Worm (Caenorhabditis elegans) whole organism, L2 larva: ENCODE measurements around the gene T05H4.4.

Experiments
- R02D3.7 ChIP-seq: fragments of 150-350 bp; optimal IDR thresholded peaks from 2 replicates; lab custom pipeline; 2014; ENCODE audit warnings: missing biosample characterization, missing genetic modification characterization
- alr-1 ChIP-seq: fragments of 150-350 bp; optimal IDR thresholded peaks from 2 replicates; lab custom pipeline; 2014; ENCODE audit warnings: missing biosample characterization, missing genetic modification characterization
- ama-1 ChIP-seq: fragments of 150-350 bp; optimal IDR thresholded peaks from 2 replicates; lab custom pipeline; 2018; ENCODE audit warnings: inconsistent platforms
- ceh-82 ChIP-seq: fragments of 150-350 bp; optimal IDR thresholded peaks from 2 replicates; lab custom pipeline; 2014; ENCODE audit warnings: missing biosample characterization, missing genetic modification characterization
- nhr-237 ChIP-seq: fragments of 150-350 bp; optimal IDR thresholded peaks from 2 replicates; lab custom pipeline; 2014; ENCODE audit warnings: missing biosample characterization, missing genetic modification characterization
- nhr-25 ChIP-seq: fragments of 150-350 bp; sonication (generic microtip); optimal IDR thresholded peaks from 3 replicates; lab custom pipeline; 2014; ENCODE audit warnings: missing biosample characterization, missing genetic modification characterization
- skn-1 ChIP-seq: sonication (generic microtip); optimal IDR thresholded peaks from 2 replicates; lab custom pipeline; 2017; ENCODE audit warnings: missing biosample characterization, missing genetic modification characterization
- snpc-4 ChIP-seq: fragments of 150-350 bp; optimal IDR thresholded peaks from 2 replicates; lab custom pipeline; 2014; ENCODE audit warnings: missing biosample characterization, missing genetic modification characterization
- unc-62 ChIP-seq: fragments of 150-350 bp; optimal IDR thresholded peaks from 2 replicates; lab custom pipeline; 2014; ENCODE audit warnings: missing biosample characterization, missing genetic modification reagents, missing genetic modification characterization

DNA sequence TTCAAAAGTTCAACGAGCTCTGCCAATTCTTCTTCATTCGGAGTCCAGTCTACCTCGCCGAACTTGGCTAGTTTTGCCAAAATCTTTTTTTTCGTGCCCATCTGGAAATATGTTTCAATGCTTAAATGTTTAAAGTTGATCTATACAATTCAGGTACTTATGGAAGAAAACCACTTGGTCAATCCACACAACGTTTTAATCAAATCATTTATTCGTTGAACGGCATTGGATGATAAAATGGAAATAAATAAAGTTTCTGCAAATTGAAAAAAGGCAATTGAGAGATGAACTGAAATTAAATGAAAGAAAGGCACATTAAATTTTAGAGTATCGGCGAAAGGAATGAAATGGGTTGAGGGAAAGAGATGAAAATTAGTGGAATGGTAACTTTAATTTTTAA lies 14.6 kb upstream of the T05H4.4 start, which contains the start of gene urb-1:
- TF ChIP-seq skn-1 (tag; lab: Kevin White, UChicago) (no peak), snpc-4 (tag; lab: Kevin White, UChicago) (no peak), alr-1 (no peak), unc-62 (GFP tag; lab: Kevin White, UChicago) (no peak), ama-1 (lab: Kevin White, UChicago) (no peak), nhr-237 (no peak), R02D3.7 (tag; lab: Kevin White, UChicago) (no peak), ceh-82 (tag; lab: Kevin White, UChicago) (no peak), nhr-25 (tag; lab: Kevin White, UChicago) (no peak)
